Worm (Caenorhabditis elegans) whole organism, L1 larva: ENCODE data around the gene fsn-1.
A peak's percentile ranks its signal among the peaks of the same experiment; 100 is the strongest.

ENCODE experiments used
- C16A3.4 ChIP-seq: fragments of 150-350 bp; optimal IDR thresholded peaks from 2 replicates; lab custom pipeline; 2014; ENCODE audit warnings: missing biosample characterization, missing genetic modification characterization
- F16B12.6 ChIP-seq: fragments of 150-350 bp; optimal IDR thresholded peaks from 2 replicates; lab custom pipeline; 2014; ENCODE audit warnings: missing biosample characterization, missing genetic modification characterization
- Y116A8C.19 ChIP-seq: sonication (generic microtip); optimal IDR thresholded peaks from 2 replicates; lab custom pipeline; 2016; ENCODE audit warnings: missing compliant biosample characterization, missing genetic modification characterization, borderline replicate concordance
- aha-1 ChIP-seq: fragments of 150-350 bp; optimal IDR thresholded peaks from 2 replicates; lab custom pipeline; 2014; ENCODE audit warnings: missing biosample characterization, missing genetic modification characterization
- aly-2 ChIP-seq: fragments of 150-350 bp; optimal IDR thresholded peaks from 2 replicates; lab custom pipeline; 2014; ENCODE audit warnings: missing biosample characterization, missing genetic modification characterization
- ama-1 ChIP-seq: fragments of 150-350 bp; optimal IDR thresholded peaks from 2 replicates; lab custom pipeline; 2014
- blmp-1 ChIP-seq: fragments of 150-350 bp; optimal IDR thresholded peaks from 2 replicates; lab custom pipeline; 2014; ENCODE audit warnings: missing biosample characterization, missing genetic modification characterization
- ceh-82 ChIP-seq, 3 experiments: fragments of 150-350 bp in 1 of 3; sonication (generic microtip) in 2 of 3; optimal IDR thresholded peaks; 2 replicates each; lab custom pipeline; 2014 to 2017; ENCODE audit warnings: missing biosample characterization in 3 of 3, missing genetic modification characterization in 3 of 3
- ceh-88 ChIP-seq: fragments of 200-800 bp; sonication (Bioruptor generic); IDR thresholded peaks from 2 replicates; pipeline ENCODE4 v1.3.6; 2022; ENCODE audit warnings: missing genetic modification characterization, missing compliant biosample characterization
- ceh-90 ChIP-seq: sonication (generic microtip); optimal IDR thresholded peaks from 2 replicates; lab custom pipeline; 2016; ENCODE audit warnings: missing genetic modification characterization, missing compliant biosample characterization
- dpl-1 ChIP-seq, 3 experiments: fragments of 150-350 bp in 2 of 3; sonication (generic microtip) in 1 of 3; optimal IDR thresholded peaks; 2 replicates each; lab custom pipeline; 2014 to 2017; ENCODE audit warnings: missing biosample characterization in 3 of 3, missing genetic modification characterization in 3 of 3, missing genetic modification reagents in 3 of 3
- dsc-1 ChIP-seq: sonication (generic microtip); optimal IDR thresholded peaks from 2 replicates; lab custom pipeline; 2016; ENCODE audit warnings: mild to moderate bottlenecking, missing genetic modification characterization, missing compliant biosample characterization
- efl-1 ChIP-seq, 4 experiments: fragments of 150-350 bp; optimal IDR thresholded peaks in 3 of 4; peaks in 1 of 4; 1 replicate in 1 of 4; 2 replicates in 3 of 4; lab custom pipeline; 2014; ENCODE audit warnings: missing biosample characterization in 2 of 4, missing genetic modification characterization in 2 of 4, missing genetic modification reagents in 2 of 4
- fkh-10 ChIP-seq: sonication (generic microtip); optimal IDR thresholded peaks from 2 replicates; lab custom pipeline; 2017; ENCODE audit warnings: missing biosample characterization, missing genetic modification reagents, missing genetic modification characterization
- fkh-4 ChIP-seq: sonication (generic microtip); optimal IDR thresholded peaks from 2 replicates; lab custom pipeline; 2016; ENCODE audit warnings: missing compliant biosample characterization, missing genetic modification characterization, borderline replicate concordance
- fkh-8 ChIP-seq: sonication (generic microtip); optimal IDR thresholded peaks from 2 replicates; lab custom pipeline; 2016; ENCODE audit warnings: mild to moderate bottlenecking, missing genetic modification characterization, missing compliant biosample characterization
- irx-1 ChIP-seq: sonication (generic microtip); optimal IDR thresholded peaks from 2 replicates; lab custom pipeline; 2016; ENCODE audit warnings: missing genetic modification characterization, missing compliant biosample characterization
- isw-1 ChIP-seq: fragments of 200-800 bp; sonication (Bioruptor generic); IDR thresholded peaks from 2 replicates; pipeline ENCODE4 v1.3.6; 2022; ENCODE audit warnings: missing genetic modification characterization, missing compliant biosample characterization
- lin-14 ChIP-seq: fragments of 200-800 bp; sonication (Bioruptor generic); optimal IDR thresholded peaks from 2 replicates; lab custom pipeline; 2018; ENCODE audit warnings: mild to moderate bottlenecking, missing genetic modification characterization, moderate library complexity, missing compliant biosample characterization
- lin-15B ChIP-seq: fragments of 150-350 bp; sonication (generic microtip); optimal IDR thresholded peaks from 3 replicates; lab custom pipeline; 2014; ENCODE audit warnings: missing biosample characterization, missing genetic modification characterization
- lin-35 ChIP-seq, 2 experiments: fragments of 150-350 bp; optimal IDR thresholded peaks; 2 replicates each; lab custom pipeline; 2014; ENCODE audit warnings: missing biosample characterization in 2 of 2, missing genetic modification characterization in 2 of 2, missing genetic modification reagents in 2 of 2
- lir-3 ChIP-seq: sonication (generic microtip); optimal IDR thresholded peaks from 2 replicates; lab custom pipeline; 2016; ENCODE audit warnings: mild to moderate bottlenecking, missing genetic modification characterization, moderate library complexity, missing compliant biosample characterization; ENCODE audit not compliant: poor library complexity
- lsy-2 ChIP-seq, 2 experiments: fragments of 150-350 bp; optimal IDR thresholded peaks; 2 replicates each; lab custom pipeline; 2014; ENCODE audit warnings: missing biosample characterization in 2 of 2, missing genetic modification characterization in 2 of 2
- nhr-28 ChIP-seq: fragments of 150-350 bp; optimal IDR thresholded peaks from 2 replicates; lab custom pipeline; 2014; ENCODE audit warnings: missing biosample characterization, missing genetic modification characterization
- nhr-47 ChIP-seq: sonication (generic microtip); optimal IDR thresholded peaks from 2 replicates; lab custom pipeline; 2016; ENCODE audit warnings: mild to moderate bottlenecking, missing genetic modification characterization, moderate library complexity, missing compliant biosample characterization
- nhr-71 ChIP-seq: sonication (generic microtip); optimal IDR thresholded peaks from 2 replicates; lab custom pipeline; 2016; ENCODE audit warnings: mild to moderate bottlenecking, missing genetic modification characterization, moderate library complexity, missing compliant biosample characterization
- nhr-76 ChIP-seq: sonication (generic microtip); optimal IDR thresholded peaks from 2 replicates; lab custom pipeline; 2017; ENCODE audit warnings: missing biosample characterization, missing genetic modification characterization
- nhr-84 ChIP-seq: sonication (generic microtip); optimal IDR thresholded peaks from 2 replicates; lab custom pipeline; 2017; ENCODE audit warnings: missing biosample characterization, missing genetic modification characterization
- nhr-85 ChIP-seq: sonication (generic microtip); peaks from one replicate; lab custom pipeline; 2016; ENCODE audit warnings: missing genetic modification characterization, inconsistent platforms, missing compliant biosample characterization
- pax-3 ChIP-seq: fragments of 200-800 bp; sonication (Bioruptor generic); optimal IDR thresholded peaks from 2 replicates; lab custom pipeline; 2018; ENCODE audit warnings: mild to moderate bottlenecking, missing genetic modification characterization, moderate library complexity, missing compliant biosample characterization
- pqm-1 ChIP-seq: sonication (generic microtip); optimal IDR thresholded peaks from 3 replicates; lab custom pipeline; 2017; ENCODE audit warnings: missing biosample characterization, missing genetic modification characterization
- rnt-1 ChIP-seq: sonication (generic microtip); optimal IDR thresholded peaks from 2 replicates; lab custom pipeline; 2016; ENCODE audit warnings: mild to moderate bottlenecking, missing genetic modification characterization, moderate library complexity, missing compliant biosample characterization
- skn-1 ChIP-seq: fragments of 150-350 bp; optimal IDR thresholded peaks from 2 replicates; lab custom pipeline; 2014; ENCODE audit warnings: missing biosample characterization, missing genetic modification characterization
- snu-23 ChIP-seq: sonication (generic microtip); optimal IDR thresholded peaks from 2 replicates; lab custom pipeline; 2016; ENCODE audit warnings: missing genetic modification characterization, missing compliant biosample characterization
- sox-4 ChIP-seq: sonication (generic microtip); optimal IDR thresholded peaks from 2 replicates; lab custom pipeline; 2016; ENCODE audit warnings: missing genetic modification characterization, missing compliant biosample characterization
- sptf-1 ChIP-seq: fragments of 150-350 bp; optimal IDR thresholded peaks from 2 replicates; lab custom pipeline; 2014; ENCODE audit warnings: missing biosample characterization, missing genetic modification characterization
- tbx-2 ChIP-seq: sonication (generic microtip); optimal IDR thresholded peaks from 2 replicates; lab custom pipeline; 2016; ENCODE audit warnings: missing genetic modification characterization, missing compliant biosample characterization
- unc-86 ChIP-seq: sonication (generic microtip); optimal IDR thresholded peaks from 2 replicates; lab custom pipeline; 2016; ENCODE audit warnings: missing genetic modification characterization, missing compliant biosample characterization
- xbp-1 ChIP-seq: sonication (generic microtip); optimal IDR thresholded peaks from 2 replicates; lab custom pipeline; 2016; ENCODE audit warnings: missing genetic modification characterization, missing compliant biosample characterization
- ztf-4 ChIP-seq: fragments of 150-350 bp; optimal IDR thresholded peaks from 2 replicates; lab custom pipeline; 2014; ENCODE audit warnings: missing biosample characterization, missing genetic modification characterization

fsn-1 gene

ce11 chrIII:4984444-4985086 is 47.4 kb downstream of the fsn-1 start, which contains the start of gene C27F2.7:
C27F2.7 (minus strand) TSS chrIII:4984494.
- TF ChIP-seq pqm-1 (no peak), unc-86 (tag; lab: Kevin White, UChicago) (no peak), fkh-10 (GFP tag; lab: Kevin White, UChicago) (no peak), sox-4 (no peak), aly-2 (no peak), nhr-85 (tag; lab: Kevin White, UChicago) (no peak), fkh-4 (tag; lab: Kevin White, UChicago) (no peak), nhr-76 (tag; lab: Kevin White, UChicago) (no peak), sptf-1 (no peak), efl-1 (optimal IDR thresholded peaks at IDR 0.05; lab: Kevin White, UChicago) (no peak), efl-1 (GFP tag; optimal IDR thresholded peaks at IDR 0.05 in 1 of 2; lab: Kevin White, UChicago) (no peak), ceh-88 (GFP tag; lab: Robert Waterston, UW) (no peak), ama-1 (lab: Kevin White, UChicago) (no peak), pax-3 (no peak), ceh-90 (tag; lab: Kevin White, UChicago) (no peak), dpl-1 (GFP tag; optimal IDR thresholded peaks at IDR 0.05; lab: Kevin White, UChicago) (no peak), snu-23 (GFP tag; lab: Kevin White, UChicago) (no peak), isw-1 (GFP tag; lab: Robert Waterston, UW) (no peak)

- peak; percentile 51 for TF ChIP-seq blmp-1
- no peak for TF ChIP-seq skn-1 (tag; lab: Kevin White, UChicago)
- no peak for TF ChIP-seq irx-1
- TF ChIP-seq lsy-2 (tag; optimal IDR thresholded peaks at IDR 0.05; lab: Kevin White, UChicago), result peak; percentile 8 to 59
- no peak for TF ChIP-seq nhr-84 (tag; lab: Kevin White, UChicago)
- peak; percentile 34 for TF ChIP-seq lin-15B
- TF ChIP-seq efl-1 (optimal IDR thresholded peaks at IDR 0.05; lab: Kevin White, UChicago), result peak; percentile 58 to 89
- TF ChIP-seq efl-1 (GFP tag; optimal IDR thresholded peaks at IDR 0.05 in 1 of 2; lab: Kevin White, UChicago), result peak; percentile 88 to 98
- peak; percentile 61 for TF ChIP-seq ceh-90 (tag; lab: Kevin White, UChicago)
- no peak for TF ChIP-seq Y116A8C.19 (tag; lab: Kevin White, UChicago)
- TF ChIP-seq isw-1 (GFP tag; lab: Robert Waterston, UW), result 0 out of 2 replicates have a peak, but pooled peaks have one; percentile 1
- TF ChIP-seq ztf-4 (tag; lab: Kevin White, UChicago), result no peak
- peak; percentile 17 for TF ChIP-seq dsc-1 (tag; lab: Kevin White, UChicago)
- TF ChIP-seq lir-3, result peak; percentile 64
- peak; percentile 57 for TF ChIP-seq tbx-2
- TF ChIP-seq nhr-71 (tag; lab: Kevin White, UChicago), result peak; percentile 56
- peak; percentile 75 to 89 (median 86) for TF ChIP-seq dpl-1 (GFP tag; optimal IDR thresholded peaks at IDR 0.05; lab: Kevin White, UChicago)
- TF ChIP-seq lin-14 (GFP tag; lab: Kevin White, UChicago), result no peak
- peak; percentile 88 for TF ChIP-seq rnt-1 (tag; lab: Kevin White, UChicago)
- peak; percentile 71 for TF ChIP-seq nhr-85 (tag; lab: Kevin White, UChicago)
- TF ChIP-seq fkh-8 (tag; lab: Kevin White, UChicago), result peak; percentile 24
- no peak for TF ChIP-seq F16B12.6 (tag; lab: Kevin White, UChicago)
- peak; percentile 41 for TF ChIP-seq xbp-1 (tag; lab: Kevin White, UChicago)
- TF ChIP-seq aha-1 (tag; lab: Kevin White, UChicago), result no peak
- peak; percentile 10 for TF ChIP-seq C16A3.4 (tag; lab: Kevin White, UChicago)
- TF ChIP-seq nhr-28 (tag; lab: Kevin White, UChicago), result no peak
- TF ChIP-seq snu-23 (GFP tag; lab: Kevin White, UChicago), result peak; percentile 10
- peak; percentile 84 to 92 for TF ChIP-seq lin-35 (GFP tag; optimal IDR thresholded peaks at IDR 0.05; lab: Kevin White, UChicago)
- TF ChIP-seq nhr-47, result peak; percentile 57
- peak in 1 of 3 experiments; percentile 16 for TF ChIP-seq ceh-82 (tag; optimal IDR thresholded peaks at IDR 0.05; lab: Kevin White, UChicago)
Measured at ce11 chrIII:4986790-4987259, 49.7 kb downstream of the fsn-1 start, which contains the start of the genes C27F2.10 and wdr-60. C27F2.10 (minus strand) TSS chrIII:4986898. wdr-60 (plus strand) TSS chrIII:4987209.
